Fruit fly (Drosophila melanogaster): ENCODE results near the gene isoQC.

- no peak for TF ChIP-seq psq (optimal IDR thresholded peaks at IDR 0.05)
- no peak for TF ChIP-seq Sin3A (optimal IDR thresholded peaks at IDR 0.05)
- no peak for TF ChIP-seq ttk (optimal IDR thresholded peaks at IDR 0.05)
- no peak for TF ChIP-seq Myc (optimal IDR thresholded peaks at IDR 0.05)
- TF ChIP-seq h (optimal IDR thresholded peaks at IDR 0.05) = no peak
Observed at dm6 chr3L:20472607-20473006, 1.7 kb upstream of the isoQC start.
